Fruit fly (Drosophila melanogaster): Measurements from ENCODE around the gene CG7091.
A peak's percentile ranks its signal among the peaks of the same experiment; 100 is the strongest.

The CG7091 gene

dm6 chr3R:12982167-12982981, 4.6 kb downstream of the CG7091 start:
- TF ChIP-seq CG32121 (GFP tag; IDR thresholded peaks at IDR 0.05) (peak; percentile 74), CG8301 (tag; optimal IDR thresholded peaks at IDR 0.05) (peak; percentile 69), CG8159 (tag; optimal IDR thresholded peaks at IDR 0.05) (peak; percentile 69), D1 (tag; optimal IDR thresholded peaks at IDR 0.05) (peak; percentile 74), Ets98B (GFP tag; IDR thresholded peaks at IDR 0.05) (peak; percentile 75), CG10348 (GFP tag; IDR thresholded peaks at IDR 0.05) (peak; percentile 13; the same call in 1 of the 2 replicates), rn (GFP tag; IDR thresholded peaks at IDR 0.05) (peak; percentile 27; the same call in 1 of the 2 replicates), Pif1A (GFP tag; optimal IDR thresholded peaks at IDR 0.05) (peak; percentile 29), CG12605 (GFP tag; IDR thresholded peaks at IDR 0.05) (peak; percentile 64), Snoo (tag; optimal IDR thresholded peaks at IDR 0.05) (peak; percentile 51), CG4496 (GFP tag; IDR thresholded peaks at IDR 0.05) (peak; percentile 79), Pif1B (GFP tag; optimal IDR thresholded peaks at IDR 0.05) (peak; percentile 67), CG34367 (tag; optimal IDR thresholded peaks at IDR 0.05) (peak; percentile 64), CG17806 (tag; optimal IDR thresholded peaks at IDR 0.05) (peak; percentile 63), gl (tag; optimal IDR thresholded peaks at IDR 0.05) (peak; percentile 52), fd96Ca (GFP tag; IDR thresholded peaks at IDR 0.05) (peak; percentile 59; the same call in 1 of the 3 replicates), CG14655 (GFP tag; optimal IDR thresholded peaks at IDR 0.05) (no peak), CG15710 (tag; optimal IDR thresholded peaks at IDR 0.05) (peak; percentile 67), CG9948 (tag; optimal IDR thresholded peaks at IDR 0.05) (peak; percentile 56), EcR (GFP tag; optimal IDR thresholded peaks at IDR 0.05) (peak; percentile 84), CG13204 (GFP tag; optimal IDR thresholded peaks at IDR 0.05) (no peak)

dm6 chr3R:12982982-12983633, 5.3 kb downstream of the CG7091 start:
- TF ChIP-seq CG12605 (GFP tag; IDR thresholded peaks at IDR 0.05): peak; percentile 49; the same call in 1 of the 2 replicates
- TF ChIP-seq CG14655 (GFP tag; optimal IDR thresholded peaks at IDR 0.05): no peak

- TF ChIP-seq CG14655 (GFP tag; optimal IDR thresholded peaks at IDR 0.05) (no peak), CG34367 (tag; optimal IDR thresholded peaks at IDR 0.05) (no peak), CG8159 (tag; optimal IDR thresholded peaks at IDR 0.05) (no peak), Pif1B (GFP tag; optimal IDR thresholded peaks at IDR 0.05) (no peak), fd96Ca (GFP tag; IDR thresholded peaks at IDR 0.05) (no peak), CG17806 (tag; optimal IDR thresholded peaks at IDR 0.05) (peak; percentile 27), CG12605 (GFP tag; IDR thresholded peaks at IDR 0.05) (no peak), CG9948 (tag; optimal IDR thresholded peaks at IDR 0.05) (peak; percentile 38), CG4496 (GFP tag; IDR thresholded peaks at IDR 0.05) (no peak), CG13204 (GFP tag; optimal IDR thresholded peaks at IDR 0.05) (no peak), Ets98B (GFP tag; IDR thresholded peaks at IDR 0.05) (no peak; the same call in 1 of the 2 replicates), gl (tag; optimal IDR thresholded peaks at IDR 0.05) (no peak), CG15710 (tag; optimal IDR thresholded peaks at IDR 0.05) (peak; percentile 34), D1 (tag; optimal IDR thresholded peaks at IDR 0.05) (no peak), Snoo (tag; optimal IDR thresholded peaks at IDR 0.05) (peak; percentile 6), CG10348 (GFP tag; IDR thresholded peaks at IDR 0.05) (no peak), rn (GFP tag; IDR thresholded peaks at IDR 0.05) (no peak), CG32121 (GFP tag; IDR thresholded peaks at IDR 0.05) (peak; percentile 27; the same call in 1 of the 2 replicates), EcR (GFP tag; optimal IDR thresholded peaks at IDR 0.05) (no peak), Pif1A (GFP tag; optimal IDR thresholded peaks at IDR 0.05) (no peak)
Observed at dm6 chr3R:12985828-12986530, 8.2 kb downstream of the CG7091 start, which contains the start of gene CG31342. Gene CG31342 (plus strand): TSS chr3R:12986041.

dm6 chr3R:12988411-12988810, 10.6 kb downstream of the CG7091 start, which contains the start of gene CG14383:
Gene CG14383 (minus strand): TSS chr3R:12988511.
- TF ChIP-seq CG9948 (tag; optimal IDR thresholded peaks at IDR 0.05) (no peak), rn (GFP tag; IDR thresholded peaks at IDR 0.05) (no peak), CG10348 (GFP tag; IDR thresholded peaks at IDR 0.05) (no peak), CG4496 (GFP tag; IDR thresholded peaks at IDR 0.05) (no peak), Ets98B (GFP tag; IDR thresholded peaks at IDR 0.05) (no peak), CG8159 (tag; optimal IDR thresholded peaks at IDR 0.05) (no peak), CG13204 (GFP tag; optimal IDR thresholded peaks at IDR 0.05) (no peak), CG32121 (GFP tag; IDR thresholded peaks at IDR 0.05) (no peak), CG8301 (tag; optimal IDR thresholded peaks at IDR 0.05) (no peak), CG34367 (tag; optimal IDR thresholded peaks at IDR 0.05) (no peak)

- TF ChIP-seq CG12605 (GFP tag; IDR thresholded peaks at IDR 0.05): no peak
- peak; percentile 92 for TF ChIP-seq EcR (GFP tag; optimal IDR thresholded peaks at IDR 0.05)
Observed at dm6 chr3R:12993018-12993417, 15.2 kb downstream of the CG7091 start, which contains the start of gene yellow-f. Gene yellow-f (minus strand): TSS chr3R:12993201.

Data from whole organism, pupa.